Worm (Caenorhabditis elegans): ENCODE measurements around the gene Y82E9BL.18.

ce11 chrIII:1297604-1298003 is 29.0 kb upstream of the Y82E9BL.18 start, which contains the start of gene fbxa-28:
- TF ChIP-seq ama-1 (optimal IDR thresholded peaks at IDR 0.05) (no peak), lsy-2 (tag; optimal IDR thresholded peaks at IDR 0.05) (no peak), fos-1 (tag; optimal IDR thresholded peaks at IDR 0.05) (no peak), mes-2 (tag; optimal IDR thresholded peaks at IDR 0.05; ENCODE audit: poor library complexity, severe bottlenecking) (no peak), nhr-6 (tag; optimal IDR thresholded peaks at IDR 0.05) (no peak), pqm-1 (tag; optimal IDR thresholded peaks at IDR 0.05) (no peak), snpc-4 (tag; optimal IDR thresholded peaks at IDR 0.05) (no peak), R02D3.7 (tag; optimal IDR thresholded peaks at IDR 0.05) (no peak), zfp-3 (GFP tag; conservative IDR thresholded peaks at IDR 0.05) (no peak)

Measured in whole organism, L4 larva.